Fruit fly (Drosophila melanogaster): ENCODE data around the gene Hel89B.
A peak's percentile ranks its signal among the peaks of the same experiment; 100 is the strongest.

The Hel89B gene

DNA sequence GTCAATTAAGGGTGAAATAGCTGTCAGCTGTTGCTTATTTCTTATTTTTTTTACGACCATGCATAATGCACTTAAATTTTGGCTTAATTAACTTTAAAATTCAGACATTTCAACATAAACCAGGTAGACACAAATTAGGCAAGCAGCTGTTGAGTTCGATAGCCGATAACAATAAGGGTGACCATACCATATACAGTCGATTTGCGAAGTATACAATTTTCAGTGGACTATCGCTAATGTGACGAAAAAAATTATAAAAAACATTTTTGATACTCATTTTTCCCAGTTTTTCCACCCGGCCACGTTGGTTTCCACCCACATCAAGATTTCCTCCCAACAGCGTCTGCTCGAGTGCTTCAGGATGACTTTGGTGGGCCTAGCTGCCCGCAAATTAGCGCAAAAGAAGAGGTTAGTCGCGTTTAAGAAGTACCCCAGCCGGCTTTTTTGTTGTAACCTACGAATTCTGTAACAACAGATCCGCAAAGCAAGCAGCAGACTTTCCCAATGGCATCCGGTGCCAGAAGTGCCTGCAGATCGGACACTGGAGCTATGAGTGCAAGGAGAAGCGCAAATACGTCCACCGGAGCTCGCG lies 9.3 kb upstream of the Hel89B start, which contains the start of the genes CG4287 and CG5516 (continued):
- TF ChIP-seq CG14860 (GFP tag; IDR thresholded peaks at IDR 0.05; ENCODE audit: partially characterized antibody) (no peak), eyg (GFP tag; optimal IDR thresholded peaks at IDR 0.05) (no peak), pita (GFP tag; optimal IDR thresholded peaks at IDR 0.05) (no peak), sens (GFP tag) (peak; percentile 64), Mes4 (GFP tag; optimal IDR thresholded peaks at IDR 0.05) (no peak), Max (GFP tag; optimal IDR thresholded peaks at IDR 0.05) (no peak), zen2 (GFP tag; IDR thresholded peaks at IDR 0.05; ENCODE audit: partially characterized antibody) (no peak; the same call in 2 of the 3 replicates), D (optimal IDR thresholded peaks at IDR 0.05) (no peak), D (GFP tag; optimal IDR thresholded peaks at IDR 0.05) (no peak), esg (GFP tag; conservative IDR thresholded peaks at IDR 0.05) (no peak), Atf-2 (GFP tag; optimal IDR thresholded peaks at IDR 0.05) (no peak), CG12391 (tag; optimal IDR thresholded peaks at IDR 0.05) (no peak), kah (GFP tag; optimal IDR thresholded peaks at IDR 0.05) (no peak), gem (tag; optimal IDR thresholded peaks at IDR 0.05) (no peak), zf30C (GFP tag; optimal IDR thresholded peaks at IDR 0.05) (no peak), Hr51 (GFP tag; optimal IDR thresholded peaks at IDR 0.05) (no peak), jing (GFP tag; optimal IDR thresholded peaks at IDR 0.05) (no peak), Sox100B (GFP tag; optimal IDR thresholded peaks at IDR 0.05) (no peak), Nf-YB (GFP tag; optimal IDR thresholded peaks at IDR 0.05) (no peak), Bdp1 (GFP tag; optimal IDR thresholded peaks at IDR 0.05) (no peak), org-1 (GFP tag; optimal IDR thresholded peaks at IDR 0.05) (no peak), nmo (GFP tag; optimal IDR thresholded peaks at IDR 0.05) (no peak), Aef1 (GFP tag; IDR thresholded peaks at IDR 0.05) (no peak), ro (GFP tag; IDR thresholded peaks at IDR 0.05) (no peak), Oaz (GFP tag; IDR thresholded peaks at IDR 0.05) (no peak), CG10274 (GFP tag; optimal IDR thresholded peaks at IDR 0.05) (no peak), zfh2 (GFP tag; optimal IDR thresholded peaks at IDR 0.05) (peak; percentile 39), tna (GFP tag; IDR thresholded peaks at IDR 0.05; ENCODE audit: partially characterized antibody) (no peak), grau (tag; optimal IDR thresholded peaks at IDR 0.05) (no peak), sens-2 (GFP tag; IDR thresholded peaks at IDR 0.05) (no peak), TFAM (GFP tag; optimal IDR thresholded peaks at IDR 0.05) (no peak), CG7372 (GFP tag; IDR thresholded peaks at IDR 0.05) (no peak), Neu2 (GFP tag; optimal IDR thresholded peaks at IDR 0.05; ENCODE audit: borderline replicate concordance) (no peak), crc (GFP tag; optimal IDR thresholded peaks at IDR 0.05) (peak; percentile 6), nerfin-1 (tag; optimal IDR thresholded peaks at IDR 0.05) (no peak), CG8089 (GFP tag; optimal IDR thresholded peaks at IDR 0.05) (no peak), sim (GFP tag; IDR thresholded peaks at IDR 0.05) (no peak), unc-4 (GFP tag; IDR thresholded peaks at IDR 0.05; ENCODE audit: partially characterized antibody) (peak; percentile 44; the same call in 1 of the 2 replicates), CG15269 (tag; optimal IDR thresholded peaks at IDR 0.05) (no peak), Ets97D (GFP tag; optimal IDR thresholded peaks at IDR 0.05) (peak; percentile 1), CG43689 (GFP tag; IDR thresholded peaks at IDR 0.05) (no peak), CG31224 (GFP tag; IDR thresholded peaks at IDR 0.05) (no peak), CG34224 (GFP tag; IDR thresholded peaks at IDR 0.05; ENCODE audit: partially characterized antibody) (no peak; the same call in 2 of the 3 replicates), Dref (GFP tag; IDR thresholded peaks at IDR 0.05) (peak; percentile 72), Rfx (GFP tag; IDR thresholded peaks at IDR 0.05) (no peak), aop (GFP tag; IDR thresholded peaks at IDR 0.05) (no peak), Opbp (GFP tag; IDR thresholded peaks at IDR 0.05; ENCODE audit: partially characterized antibody) (no peak), CG33557 (GFP tag; optimal IDR thresholded peaks at IDR 0.05) (no peak), hkb (optimal IDR thresholded peaks at IDR 0.05) (no peak), hkb (GFP tag; IDR thresholded peaks at IDR 0.05) (peak; percentile 34; the same call in 1 of the 2 replicates), Dad (GFP tag; optimal IDR thresholded peaks at IDR 0.05) (no peak)
